Fruit fly (Drosophila melanogaster) whole organism, adult: ENCODE data around the gene APC7.

Experiments used
- CG33017 ChIP-seq: fragments of 200-800 bp; sonication (Bioruptor generic); optimal IDR thresholded peaks from 2 replicates; lab custom pipeline; 2018; ENCODE audit warnings: missing biosample characterization, mild to moderate bottlenecking, missing genetic modification characterization, moderate library complexity
- CG5204 ChIP-seq: fragments of 200-800 bp; sonication (Bioruptor generic); optimal IDR thresholded peaks from 2 replicates; lab custom pipeline; 2016; ENCODE audit warnings: missing biosample characterization, missing genetic modification characterization
- CG7101 ChIP-seq: fragments of 200-800 bp; sonication (Bioruptor generic); optimal IDR thresholded peaks from 2 replicates; lab custom pipeline; 2018; ENCODE audit warnings: missing biosample characterization, mild to moderate bottlenecking, missing genetic modification characterization, moderate library complexity
- Crg-1 ChIP-seq: fragments of 200-800 bp; sonication (Bioruptor generic); optimal IDR thresholded peaks from 2 replicates; lab custom pipeline; 2016; ENCODE audit warnings: missing biosample characterization, missing genetic modification characterization
- Hr96 ChIP-seq: fragments of 200-800 bp; sonication (Bioruptor generic); optimal IDR thresholded peaks from 2 replicates; lab custom pipeline; 2016; ENCODE audit warnings: missing biosample characterization, missing genetic modification characterization

DNA sequence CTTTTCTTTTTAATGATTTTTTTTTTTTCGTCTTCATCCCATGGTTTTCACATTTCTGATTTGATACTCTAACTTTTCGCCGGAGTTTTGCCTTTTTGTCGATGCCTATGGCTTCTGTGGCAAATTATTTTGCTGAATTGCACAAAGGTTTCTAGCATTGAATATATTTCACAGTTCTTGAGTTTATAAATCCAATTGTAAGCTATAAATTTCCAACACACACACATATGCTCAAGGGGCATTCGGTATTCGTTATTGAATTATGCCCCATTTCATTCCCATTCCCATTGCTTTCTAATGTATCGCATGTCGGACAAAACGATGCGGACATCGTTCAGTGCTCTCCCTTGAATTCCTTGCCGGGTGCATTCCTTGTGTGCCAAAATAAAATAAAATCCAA is 18.6 kb downstream of the APC7 start:
- TF ChIP-seq Crg-1 (GFP tag; lab: Kevin White, UChicago) (no peak), CG7101 (no peak), CG33017 (tag; lab: Kevin White, UChicago) (no peak), CG5204 (GFP tag; lab: Kevin White, UChicago) (no peak), Hr96 (GFP tag; lab: Kevin White, UChicago) (no peak)
